Worm (Caenorhabditis elegans): ENCODE results near the gene srg-15.

DNA sequence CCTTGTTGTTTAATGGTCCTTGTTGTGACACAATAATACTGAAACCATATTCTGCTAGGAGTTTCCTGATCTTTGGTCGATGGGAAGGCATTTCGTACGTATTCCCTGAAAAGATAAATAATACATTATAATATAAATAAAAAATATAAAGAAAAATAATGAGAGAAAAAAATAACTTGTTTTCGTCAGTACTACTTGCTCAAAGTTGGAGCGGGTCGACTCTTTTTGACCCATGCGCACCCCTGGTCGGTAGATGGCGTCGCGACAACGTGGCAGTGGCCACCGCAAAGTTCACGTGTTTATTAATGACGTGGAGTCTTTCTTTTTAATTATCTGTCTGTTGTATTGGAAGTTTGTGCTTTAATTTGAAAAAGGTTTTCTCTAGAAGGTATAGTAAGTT is 14.4 kb downstream of the srg-15 start, which contains the start of gene C34C6.10:
- TF ChIP-seq ceh-83 (GFP tag; optimal IDR thresholded peaks at IDR 0.05) (no peak), pha-4 (tag; optimal IDR thresholded peaks at IDR 0.05) (no peak), ceh-43 (GFP tag; optimal IDR thresholded peaks at IDR 0.05) (no peak)

Measured in whole organism, mixed stage, embryonic.